Worm (Caenorhabditis elegans) whole organism, midembryonic: ENCODE results near the gene dhs-12.

Experiments used
- T22C8.4 ChIP-seq: fragments of 200-800 bp; sonication (Bioruptor generic); IDR thresholded peaks from 2 replicates; pipeline ENCODE4 v1.3.6; 2022; ENCODE audit warnings: missing genetic modification characterization, missing compliant biosample characterization
- cog-1 ChIP-seq: sonication (generic microtip); optimal IDR thresholded peaks from 2 replicates; lab custom pipeline; 2016; ENCODE audit warnings: missing genetic modification characterization, missing compliant biosample characterization
- flt-1 ChIP-seq: fragments of 200-800 bp; sonication (Bioruptor generic); IDR thresholded peaks from 2 replicates; pipeline ENCODE4 v1.3.6; 2022; ENCODE audit warnings: missing genetic modification characterization, missing compliant biosample characterization
- klf-2 ChIP-seq: fragments of 200-800 bp; sonication (Bioruptor generic); conservative IDR thresholded peaks from 2 replicates; pipeline ENCODE4 v1.3.6; 2022; ENCODE audit warnings: missing genetic modification reagents, missing genetic modification characterization, missing compliant biosample characterization
- med-1 ChIP-seq: sonication (generic microtip); optimal IDR thresholded peaks from 2 replicates; lab custom pipeline; 2017; ENCODE audit warnings: missing genetic modification characterization, mild to moderate bottlenecking, missing compliant biosample characterization, antibody characterized with exemption, missing genetic modification reagents; ENCODE audit not compliant: insufficient read depth
- ref-1 ChIP-seq: fragments of 200-800 bp; sonication (Bioruptor generic); conservative IDR thresholded peaks from 2 replicates; pipeline ENCODE4 v1.3.6; 2022; ENCODE audit warnings: missing genetic modification reagents, missing genetic modification characterization, missing compliant biosample characterization
- tab-1 ChIP-seq: fragments of 200-800 bp; sonication (Bioruptor generic); IDR thresholded peaks from 2 replicates; pipeline ENCODE4 v1.3.6; 2022; ENCODE audit warnings: missing genetic modification characterization, missing compliant biosample characterization

DNA sequence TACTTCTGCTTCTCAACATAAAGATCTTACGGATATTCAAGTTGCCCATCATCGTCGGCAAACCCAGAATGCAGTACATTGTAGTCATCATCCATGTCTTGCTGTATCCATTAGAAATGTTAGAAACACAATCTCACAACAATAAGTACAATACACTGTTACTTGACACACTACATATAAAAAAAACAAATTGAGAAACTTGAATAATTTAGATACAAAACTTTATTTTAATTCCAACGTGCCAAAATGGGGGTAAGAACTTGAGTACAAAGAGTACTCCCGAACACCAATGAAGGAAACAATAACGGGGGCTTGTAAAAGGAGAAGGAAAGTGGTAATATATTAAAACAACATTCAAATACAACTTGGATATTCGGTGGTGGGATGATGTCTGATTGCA is 15.7 kb upstream of the dhs-12 start, which contains the start of gene ctf-18:
- no peak for TF ChIP-seq ref-1 (GFP tag; lab: Robert Waterston, UW)
- no peak for TF ChIP-seq T22C8.4 (GFP tag; lab: Robert Waterston, UW)
- no peak for TF ChIP-seq flt-1 (GFP tag; lab: Robert Waterston, UW)
- TF ChIP-seq med-1 (GFP tag; lab: Kevin White, UChicago), result no peak
- TF ChIP-seq cog-1 (tag; lab: Kevin White, UChicago), result no peak
- no peak for TF ChIP-seq tab-1
- no peak for TF ChIP-seq klf-2 (GFP tag; lab: Robert Waterston, UW)
